Fruit fly (Drosophila melanogaster): ENCODE results near the gene spen.
A peak's percentile ranks its signal among the peaks of the same experiment; 100 is the strongest.

spen gene

DNA sequence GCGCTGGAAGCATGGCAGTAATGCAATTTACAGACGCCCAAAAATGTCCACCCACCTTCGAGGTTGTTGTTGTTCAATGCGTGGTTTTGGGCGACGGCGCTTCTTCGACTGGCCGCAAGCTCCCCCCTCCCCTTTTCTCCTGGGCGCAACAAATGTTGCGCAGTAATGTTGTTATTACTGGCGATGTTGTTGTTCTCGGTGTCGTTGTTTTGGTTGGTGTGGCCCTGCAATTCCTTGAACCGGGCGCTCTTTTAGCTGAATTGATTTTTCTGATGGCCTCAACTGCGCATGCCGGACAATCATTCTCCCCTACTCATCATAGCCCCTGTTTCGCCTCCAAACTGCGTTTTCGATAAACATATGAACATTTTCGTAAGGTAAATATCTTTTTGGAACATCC is 22.2 kb downstream of the spen start:
- TF ChIP-seq crc (GFP tag; optimal IDR thresholded peaks at IDR 0.05) (no peak), CG15601 (tag; optimal IDR thresholded peaks at IDR 0.05) (no peak), kay (GFP tag; optimal IDR thresholded peaks at IDR 0.05) (no peak), CG18476 (GFP tag; optimal IDR thresholded peaks at IDR 0.05) (no peak), onecut (GFP tag; IDR thresholded peaks at IDR 0.05) (peak; percentile 83), esg (GFP tag; conservative IDR thresholded peaks at IDR 0.05) (no peak), fd102C (GFP tag; optimal IDR thresholded peaks at IDR 0.05) (no peak), wek (GFP tag; optimal IDR thresholded peaks at IDR 0.05) (no peak), CG2199 (GFP tag; IDR thresholded peaks at IDR 0.05) (0 out of 3 replicates have a peak, but pooled peaks have one; percentile 27), CG31441 (GFP tag; IDR thresholded peaks at IDR 0.05) (no peak), crol (GFP tag; IDR thresholded peaks at IDR 0.05) (no peak), GATAe (GFP tag; conservative IDR thresholded peaks at IDR 0.05) (no peak), CG9609 (GFP tag; optimal IDR thresholded peaks at IDR 0.05) (no peak), BEAF-32 (GFP tag; optimal IDR thresholded peaks at IDR 0.05) (no peak), Hand (GFP tag; optimal IDR thresholded peaks at IDR 0.05) (no peak), Awh (GFP tag; IDR thresholded peaks at IDR 0.05) (no peak), sob (GFP tag; IDR thresholded peaks at IDR 0.05) (no peak), CG33213 (GFP tag; optimal IDR thresholded peaks at IDR 0.05) (no peak), abd-A (tag; optimal IDR thresholded peaks at IDR 0.05) (peak; percentile 84), gce (GFP tag; IDR thresholded peaks at IDR 0.05) (no peak), toy (GFP tag; IDR thresholded peaks at IDR 0.05) (no peak), seq (GFP tag; IDR thresholded peaks at IDR 0.05) (no peak), CG11560 (tag; IDR thresholded peaks at IDR 0.05) (no peak), CTCF (GFP tag; optimal IDR thresholded peaks at IDR 0.05) (no peak), nom (GFP tag; optimal IDR thresholded peaks at IDR 0.05) (no peak), wor (GFP tag; IDR thresholded peaks at IDR 0.05) (no peak), CG4617 (GFP tag; optimal IDR thresholded peaks at IDR 0.05; ENCODE audit: borderline replicate concordance) (no peak), CG3847 (GFP tag; IDR thresholded peaks at IDR 0.05) (no peak), ash1 (GFP tag; optimal IDR thresholded peaks at IDR 0.05) (no peak), CG3163 (GFP tag; optimal IDR thresholded peaks at IDR 0.05) (no peak), ara (GFP tag; IDR thresholded peaks at IDR 0.05) (no peak), Sox102F (GFP tag; optimal IDR thresholded peaks at IDR 0.05) (no peak), HHEX (GFP tag; optimal IDR thresholded peaks at IDR 0.05) (no peak), CG15696 (tag; optimal IDR thresholded peaks at IDR 0.05) (no peak), ewg (GFP tag; optimal IDR thresholded peaks at IDR 0.05) (peak; percentile 51), Dll (GFP tag; IDR thresholded peaks at IDR 0.05; ENCODE audit: partially characterized antibody) (no peak), eve (GFP tag; optimal IDR thresholded peaks at IDR 0.05) (no peak), CG6689 (GFP tag; IDR thresholded peaks at IDR 0.05) (no peak), grn (GFP tag; optimal IDR thresholded peaks at IDR 0.05) (no peak), CG3995 (GFP tag; optimal IDR thresholded peaks at IDR 0.05) (no peak), CG16863 (GFP tag; optimal IDR thresholded peaks at IDR 0.05) (no peak), CG31365 (tag; optimal IDR thresholded peaks at IDR 0.05) (no peak), CG12659 (GFP tag; optimal IDR thresholded peaks at IDR 0.05) (no peak), nerfin-1 (tag; optimal IDR thresholded peaks at IDR 0.05) (peak; percentile 3), z (GFP tag; IDR thresholded peaks at IDR 0.05) (no peak), scrt (GFP tag; optimal IDR thresholded peaks at IDR 0.05) (peak; percentile 86), CG7786 (GFP tag; optimal IDR thresholded peaks at IDR 0.05) (no peak), Blimp-1 (GFP tag; optimal IDR thresholded peaks at IDR 0.05) (no peak), Camta (GFP tag; optimal IDR thresholded peaks at IDR 0.05) (no peak), CG11504 (tag; optimal IDR thresholded peaks at IDR 0.05) (peak; percentile 94), az2 (GFP tag; optimal IDR thresholded peaks at IDR 0.05) (no peak), Eip74EF (GFP tag; optimal IDR thresholded peaks at IDR 0.05) (no peak)
